Fruit fly (Drosophila melanogaster) whole organism, adult: Measurements from ENCODE around the gene CG43338.

ENCODE experiments used
- CG11617 ChIP-seq: fragments of 200-800 bp; sonication (Bioruptor generic); optimal IDR thresholded peaks from 2 replicates; lab custom pipeline; 2017; ENCODE audit warnings: mild to moderate bottlenecking, missing biosample characterization, missing genetic modification reagents, missing genetic modification characterization
- CG12768 ChIP-seq: fragments of 200-800 bp; sonication (Bioruptor generic); optimal IDR thresholded peaks from 2 replicates; lab custom pipeline; 2017; ENCODE audit warnings: missing biosample characterization, missing genetic modification characterization, mild to moderate bottlenecking, moderate library complexity, missing genetic modification reagents
- CG14711 ChIP-seq: fragments of 200-800 bp; sonication (Bioruptor generic); optimal IDR thresholded peaks from 2 replicates; lab custom pipeline; 2018; ENCODE audit warnings: missing biosample characterization, mild to moderate bottlenecking, missing genetic modification characterization, moderate library complexity
- CG1620 ChIP-seq: fragments of 200-800 bp; sonication (Bioruptor generic); optimal IDR thresholded peaks from 2 replicates; lab custom pipeline; 2016; ENCODE audit warnings: missing biosample characterization, missing genetic modification characterization
- CG33017 ChIP-seq: fragments of 200-800 bp; sonication (Bioruptor generic); optimal IDR thresholded peaks from 2 replicates; lab custom pipeline; 2018; ENCODE audit warnings: missing biosample characterization, mild to moderate bottlenecking, missing genetic modification characterization, moderate library complexity
- CG5204 ChIP-seq: fragments of 200-800 bp; sonication (Bioruptor generic); optimal IDR thresholded peaks from 2 replicates; lab custom pipeline; 2016; ENCODE audit warnings: missing biosample characterization, missing genetic modification characterization
- CG7045 ChIP-seq: fragments of 200-800 bp; sonication (Bioruptor generic); optimal IDR thresholded peaks from 2 replicates; lab custom pipeline; 2017; ENCODE audit warnings: missing biosample characterization, mild to moderate bottlenecking, missing genetic modification characterization
- CG7101 ChIP-seq: fragments of 200-800 bp; sonication (Bioruptor generic); optimal IDR thresholded peaks from 2 replicates; lab custom pipeline; 2018; ENCODE audit warnings: missing biosample characterization, mild to moderate bottlenecking, missing genetic modification characterization, moderate library complexity
- Clk ChIP-seq: fragments of 200-800 bp; sonication (Bioruptor generic); optimal IDR thresholded peaks from 2 replicates; lab custom pipeline; 2017; ENCODE audit warnings: missing biosample characterization, missing genetic modification characterization
- Crg-1 ChIP-seq: fragments of 200-800 bp; sonication (Bioruptor generic); optimal IDR thresholded peaks from 2 replicates; lab custom pipeline; 2016; ENCODE audit warnings: missing biosample characterization, missing genetic modification characterization
- Hr96 ChIP-seq: fragments of 200-800 bp; sonication (Bioruptor generic); optimal IDR thresholded peaks from 2 replicates; lab custom pipeline; 2016; ENCODE audit warnings: missing biosample characterization, missing genetic modification characterization
- Mnt ChIP-seq: fragments of 200-800 bp; sonication (Bioruptor generic); optimal IDR thresholded peaks from 2 replicates; lab custom pipeline; 2016; ENCODE audit warnings: missing biosample characterization, mild to moderate bottlenecking, missing genetic modification characterization
- bab1 ChIP-seq: fragments of 200-800 bp; sonication (Bioruptor generic); optimal IDR thresholded peaks from 3 replicates; lab custom pipeline; 2019; ENCODE audit warnings: missing biosample characterization, mild to moderate bottlenecking, missing genetic modification characterization, moderate library complexity
- cic ChIP-seq: fragments of 200-800 bp; sonication (Bioruptor generic); optimal IDR thresholded peaks from 2 replicates; lab custom pipeline; 2017; ENCODE audit warnings: missing biosample characterization, mild to moderate bottlenecking, missing genetic modification characterization, moderate library complexity
- cnc ChIP-seq, 2 experiments: fragments of >200 bp; optimal IDR thresholded peaks; 2 replicates each; lab custom pipeline; 2017
- kay ChIP-seq: fragments of 200-800 bp; sonication (Bioruptor generic); peaks from one replicate; lab custom pipeline; 2016; ENCODE audit warnings: missing biosample characterization, missing genetic modification characterization, borderline replicate concordance
- ovo ChIP-seq: fragments of 200-800 bp; sonication (Bioruptor generic); optimal IDR thresholded peaks from 2 replicates; lab custom pipeline; 2016; ENCODE audit warnings: missing biosample characterization, missing genetic modification characterization
- pad ChIP-seq: fragments of 200-800 bp; sonication (Bioruptor generic); optimal IDR thresholded peaks from 3 replicates; lab custom pipeline; 2017; ENCODE audit warnings: missing biosample characterization, missing genetic modification characterization, mild to moderate bottlenecking, moderate library complexity, missing genetic modification reagents
- tj ChIP-seq: fragments of 200-800 bp; sonication (Bioruptor generic); optimal IDR thresholded peaks from 3 replicates; lab custom pipeline; 2017; ENCODE audit warnings: missing biosample characterization, mild to moderate bottlenecking, missing genetic modification characterization, moderate library complexity
- toe ChIP-seq: fragments of 200-800 bp; sonication (Bioruptor generic); optimal IDR thresholded peaks from 2 replicates; lab custom pipeline; 2016; ENCODE audit warnings: missing biosample characterization, missing genetic modification characterization

CG43338 gene

dm6 chr2L:18628104-18628503, 42.9 kb downstream of the CG43338 start:
- TF ChIP-seq cic: no peak
- no peak for TF ChIP-seq bab1 (GFP tag; lab: Kevin White, UChicago)
- TF ChIP-seq pad (GFP tag; lab: Kevin White, UChicago): no peak
- TF ChIP-seq tj: no peak
- TF ChIP-seq ovo: no peak
- TF ChIP-seq CG11617 (GFP tag; lab: Kevin White, UChicago): no peak
- no peak for TF ChIP-seq CG33017
- no peak for TF ChIP-seq toe (GFP tag; lab: Kevin White, UChicago)
- TF ChIP-seq Hr96 (GFP tag; lab: Kevin White, UChicago): no peak

- TF ChIP-seq CG7101 (tag; lab: Kevin White, UChicago) (peak; percentile 9), CG7045 (no peak), tj (peak; percentile 81), cic (peak; percentile 23)
Measured at dm6 chr2L:18626987-18627386, 44.1 kb downstream of the CG43338 start.

dm6 chr2L:18625470-18625869, 45.6 kb downstream of the CG43338 start:
- TF ChIP-seq cic (no peak), CG7101 (tag; lab: Kevin White, UChicago) (no peak)

- TF ChIP-seq ovo (no peak), CG5204 (GFP tag; lab: Kevin White, UChicago) (no peak), bab1 (GFP tag; lab: Kevin White, UChicago) (no peak), Hr96 (GFP tag; lab: Kevin White, UChicago) (no peak), pad (GFP tag; lab: Kevin White, UChicago) (no peak), CG33017 (peak; percentile 49), toe (GFP tag; lab: Kevin White, UChicago) (no peak), cnc (optimal IDR thresholded peaks at IDR 0.05; lab: Kevin White, UChicago) (no peak), CG1620 (GFP tag; lab: Kevin White, UChicago) (no peak), CG7045 (peak; percentile 0), Clk (no peak), Crg-1 (GFP tag; lab: Kevin White, UChicago) (no peak), cic (peak; percentile 32), CG7101 (tag; lab: Kevin White, UChicago) (peak; percentile 29), tj (no peak), kay (GFP tag; lab: Kevin White, UChicago) (no peak), Mnt (GFP tag; lab: Kevin White, UChicago) (no peak), CG12768 (GFP tag; lab: Kevin White, UChicago) (no peak), CG11617 (GFP tag; lab: Kevin White, UChicago) (no peak), CG14711 (tag; lab: Kevin White, UChicago) (no peak)
Measured at dm6 chr2L:18625009-18625408, 46.0 kb downstream of the CG43338 start.

- TF ChIP-seq ovo (no peak), CG33017 (no peak), Clk (no peak), CG7101 (tag; lab: Kevin White, UChicago) (no peak), bab1 (GFP tag; lab: Kevin White, UChicago) (no peak), toe (GFP tag; lab: Kevin White, UChicago) (no peak), CG5204 (GFP tag; lab: Kevin White, UChicago) (no peak), CG11617 (GFP tag; lab: Kevin White, UChicago) (no peak), kay (GFP tag; lab: Kevin White, UChicago) (no peak), Hr96 (GFP tag; lab: Kevin White, UChicago) (no peak), Mnt (GFP tag; lab: Kevin White, UChicago) (no peak), cic (no peak), Crg-1 (GFP tag; lab: Kevin White, UChicago) (no peak), CG1620 (GFP tag; lab: Kevin White, UChicago) (no peak)
Measured at dm6 chr2L:18624362-18624761, 46.7 kb downstream of the CG43338 start.

- TF ChIP-seq CG7101 (tag; lab: Kevin White, UChicago) (no peak), toe (GFP tag; lab: Kevin White, UChicago) (no peak), bab1 (GFP tag; lab: Kevin White, UChicago) (no peak), Mnt (GFP tag; lab: Kevin White, UChicago) (no peak), Hr96 (GFP tag; lab: Kevin White, UChicago) (no peak), ovo (no peak), cnc (optimal IDR thresholded peaks at IDR 0.05; lab: Kevin White, UChicago) (no peak)
Measured at dm6 chr2L:18623435-18623834, 47.6 kb downstream of the CG43338 start.

- TF ChIP-seq kay (GFP tag; lab: Kevin White, UChicago) (no peak), CG1620 (GFP tag; lab: Kevin White, UChicago) (peak; percentile 42), cic (peak; percentile 94), CG5204 (GFP tag; lab: Kevin White, UChicago) (peak; percentile 67), Clk (peak; percentile 64), Hr96 (GFP tag; lab: Kevin White, UChicago) (peak; percentile 81), tj (peak; percentile 80), CG33017 (peak; percentile 86), CG11617 (GFP tag; lab: Kevin White, UChicago) (peak; percentile 93), cnc (optimal IDR thresholded peaks at IDR 0.05; lab: Kevin White, UChicago) (no peak), Crg-1 (GFP tag; lab: Kevin White, UChicago) (peak; percentile 70), CG7101 (tag; lab: Kevin White, UChicago) (peak; percentile 90), toe (GFP tag; lab: Kevin White, UChicago) (peak; percentile 71), ovo (peak; percentile 35), Mnt (GFP tag; lab: Kevin White, UChicago) (peak; percentile 53), pad (GFP tag; lab: Kevin White, UChicago) (peak; percentile 70), CG14711 (tag; lab: Kevin White, UChicago) (peak; percentile 88), bab1 (GFP tag; lab: Kevin White, UChicago) (peak; percentile 90), CG7045 (peak; percentile 77), CG12768 (GFP tag; lab: Kevin White, UChicago) (peak; percentile 74)
Measured at dm6 chr2L:18621357-18622211, 49.5 kb downstream of the CG43338 start.
